Worm (Caenorhabditis elegans) whole organism, L4/young adult: ENCODE data around the gene argk-1.

Experiments used
- W03F9.2 ChIP-seq: fragments of 150-350 bp; optimal IDR thresholded peaks from 2 replicates; lab custom pipeline; 2014; ENCODE audit warnings: missing biosample characterization, missing genetic modification characterization
- dao-5 ChIP-seq: sonication (generic microtip); optimal IDR thresholded peaks from 2 replicates; lab custom pipeline; 2016; ENCODE audit warnings: missing genotype, missing genetic modification characterization, moderate library complexity, missing compliant biosample characterization

ce11 chrV:16055031-16055430, 48.7 kb upstream of the argk-1 start, which contains the start of gene F14H3.4:
- TF ChIP-seq W03F9.2 (tag; lab: Kevin White, UChicago) (no peak), dao-5 (no peak)
